Worm (Caenorhabditis elegans) whole organism, midembryonic: ENCODE data around the gene mrpl-35.

Experiments used
- T22C8.4 ChIP-seq: fragments of 200-800 bp; sonication (Bioruptor generic); IDR thresholded peaks from 2 replicates; pipeline ENCODE4 v1.3.6; 2022; ENCODE audit warnings: missing genetic modification characterization, missing compliant biosample characterization
- cog-1 ChIP-seq: sonication (generic microtip); optimal IDR thresholded peaks from 2 replicates; lab custom pipeline; 2016; ENCODE audit warnings: missing genetic modification characterization, missing compliant biosample characterization
- flt-1 ChIP-seq: fragments of 200-800 bp; sonication (Bioruptor generic); IDR thresholded peaks from 2 replicates; pipeline ENCODE4 v1.3.6; 2022; ENCODE audit warnings: missing genetic modification characterization, missing compliant biosample characterization
- klf-2 ChIP-seq: fragments of 200-800 bp; sonication (Bioruptor generic); conservative IDR thresholded peaks from 2 replicates; pipeline ENCODE4 v1.3.6; 2022; ENCODE audit warnings: missing genetic modification reagents, missing genetic modification characterization, missing compliant biosample characterization
- med-1 ChIP-seq: sonication (generic microtip); optimal IDR thresholded peaks from 2 replicates; lab custom pipeline; 2017; ENCODE audit warnings: missing genetic modification characterization, mild to moderate bottlenecking, missing compliant biosample characterization, antibody characterized with exemption, missing genetic modification reagents; ENCODE audit not compliant: insufficient read depth
- ref-1 ChIP-seq: fragments of 200-800 bp; sonication (Bioruptor generic); conservative IDR thresholded peaks from 2 replicates; pipeline ENCODE4 v1.3.6; 2022; ENCODE audit warnings: missing genetic modification reagents, missing genetic modification characterization, missing compliant biosample characterization
- tab-1 ChIP-seq: fragments of 200-800 bp; sonication (Bioruptor generic); IDR thresholded peaks from 2 replicates; pipeline ENCODE4 v1.3.6; 2022; ENCODE audit warnings: missing genetic modification characterization, missing compliant biosample characterization
- ztf-23 ChIP-seq: fragments of 200-800 bp; sonication (Bioruptor generic); IDR thresholded peaks from 2 replicates; pipeline ENCODE4 v1.3.6; 2022; ENCODE audit warnings: missing genetic modification reagents, missing genetic modification characterization, missing compliant biosample characterization
- ztf-29 ChIP-seq: fragments of 200-800 bp; sonication (Bioruptor generic); IDR thresholded peaks from 2 replicates; pipeline ENCODE4 v1.3.6; 2022; ENCODE audit warnings: missing genetic modification reagents, missing genetic modification characterization, missing compliant biosample characterization

The mrpl-35 gene

ce11 chrIII:3476245-3476644 lies 33.8 kb upstream of the mrpl-35 start:
- peak; percentile 66 for TF ChIP-seq cog-1 (tag; lab: Kevin White, UChicago)
- no peak for TF ChIP-seq med-1
- TF ChIP-seq flt-1 (GFP tag; lab: Robert Waterston, UW), result 0 out of 2 replicates have a peak, but pooled peaks have one; percentile 29
- no peak for TF ChIP-seq ztf-23 (GFP tag; lab: Robert Waterston, UW)
- peak; percentile 56; the same call in 1 of the 2 replicates for TF ChIP-seq klf-2 (GFP tag; lab: Robert Waterston, UW)
- TF ChIP-seq ztf-29 (GFP tag; lab: Robert Waterston, UW), result no peak
- no peak for TF ChIP-seq T22C8.4 (GFP tag; lab: Robert Waterston, UW)

ce11 chrIII:3477375-3477774 lies 32.7 kb upstream of the mrpl-35 start:
- TF ChIP-seq klf-2 (GFP tag; lab: Robert Waterston, UW) (no peak), tab-1 (GFP tag; lab: Robert Waterston, UW) (no peak), ztf-23 (GFP tag; lab: Robert Waterston, UW) (no peak), flt-1 (GFP tag; lab: Robert Waterston, UW) (no peak), ref-1 (GFP tag; lab: Robert Waterston, UW) (no peak), ztf-29 (GFP tag; lab: Robert Waterston, UW) (no peak), med-1 (no peak), cog-1 (tag; lab: Kevin White, UChicago) (no peak), T22C8.4 (GFP tag; lab: Robert Waterston, UW) (no peak)

ce11 chrIII:3478795-3479398 lies 31.1 kb upstream of the mrpl-35 start:
- TF ChIP-seq med-1, result no peak
- TF ChIP-seq ref-1 (GFP tag; lab: Robert Waterston, UW), result no peak
- TF ChIP-seq T22C8.4 (GFP tag; lab: Robert Waterston, UW), result no peak
- no peak for TF ChIP-seq tab-1 (GFP tag; lab: Robert Waterston, UW)
- TF ChIP-seq ztf-23 (GFP tag; lab: Robert Waterston, UW), result no peak
- no peak for TF ChIP-seq klf-2 (GFP tag; lab: Robert Waterston, UW)
- TF ChIP-seq cog-1 (tag; lab: Kevin White, UChicago), result no peak
- TF ChIP-seq ztf-29 (GFP tag; lab: Robert Waterston, UW), result no peak
- TF ChIP-seq flt-1 (GFP tag; lab: Robert Waterston, UW), result no peak

ce11 chrIII:3480236-3480635 lies 29.8 kb upstream of the mrpl-35 start:
- TF ChIP-seq ztf-23 (GFP tag; lab: Robert Waterston, UW) (no peak), ref-1 (GFP tag; lab: Robert Waterston, UW) (no peak), flt-1 (GFP tag; lab: Robert Waterston, UW) (no peak), ztf-29 (GFP tag; lab: Robert Waterston, UW) (no peak)

- TF ChIP-seq flt-1 (GFP tag; lab: Robert Waterston, UW) (no peak), ref-1 (GFP tag; lab: Robert Waterston, UW) (no peak), ztf-23 (GFP tag; lab: Robert Waterston, UW) (no peak), med-1 (no peak), tab-1 (GFP tag; lab: Robert Waterston, UW) (no peak)
These were observed 29.1 kb upstream of the mrpl-35 start for ce11 chrIII:3480950-3481349.

ce11 chrIII:3482291-3482690 lies 27.7 kb upstream of the mrpl-35 start, which contains the start of gene C34C12.6:
Gene C34C12.6, plus strand, starts transcription at chrIII:3482591.
- TF ChIP-seq tab-1 (GFP tag; lab: Robert Waterston, UW) (no peak), T22C8.4 (GFP tag; lab: Robert Waterston, UW) (no peak), flt-1 (GFP tag; lab: Robert Waterston, UW) (no peak), ref-1 (GFP tag; lab: Robert Waterston, UW) (no peak), ztf-23 (GFP tag; lab: Robert Waterston, UW) (no peak)

- TF ChIP-seq tab-1 (GFP tag; lab: Robert Waterston, UW), result no peak
- TF ChIP-seq cog-1 (tag; lab: Kevin White, UChicago), result no peak
- no peak for TF ChIP-seq med-1
- TF ChIP-seq ref-1 (GFP tag; lab: Robert Waterston, UW), result no peak
- TF ChIP-seq klf-2 (GFP tag; lab: Robert Waterston, UW), result no peak
- no peak for TF ChIP-seq ztf-23 (GFP tag; lab: Robert Waterston, UW)
- no peak for TF ChIP-seq flt-1 (GFP tag; lab: Robert Waterston, UW)
- TF ChIP-seq T22C8.4 (GFP tag; lab: Robert Waterston, UW), result no peak
- no peak for TF ChIP-seq ztf-29 (GFP tag; lab: Robert Waterston, UW)
These were observed 25.0 kb upstream of the mrpl-35 start for ce11 chrIII:3484995-3485394.

ce11 chrIII:3486055-3486454 lies 24.0 kb upstream of the mrpl-35 start:
- no peak for TF ChIP-seq ztf-23 (GFP tag; lab: Robert Waterston, UW)
- no peak for TF ChIP-seq flt-1 (GFP tag; lab: Robert Waterston, UW)
- TF ChIP-seq ref-1 (GFP tag; lab: Robert Waterston, UW), result no peak
- TF ChIP-seq T22C8.4 (GFP tag; lab: Robert Waterston, UW), result no peak
- TF ChIP-seq ztf-29 (GFP tag; lab: Robert Waterston, UW), result no peak
- TF ChIP-seq cog-1 (tag; lab: Kevin White, UChicago), result no peak
- TF ChIP-seq med-1, result no peak
- no peak for TF ChIP-seq klf-2 (GFP tag; lab: Robert Waterston, UW)
- no peak for TF ChIP-seq tab-1 (GFP tag; lab: Robert Waterston, UW)

- TF ChIP-seq ztf-23 (GFP tag; lab: Robert Waterston, UW), result no peak
- no peak for TF ChIP-seq med-1
- no peak for TF ChIP-seq cog-1 (tag; lab: Kevin White, UChicago)
- TF ChIP-seq T22C8.4 (GFP tag; lab: Robert Waterston, UW), result no peak
- no peak for TF ChIP-seq tab-1 (GFP tag; lab: Robert Waterston, UW)
- TF ChIP-seq ztf-29 (GFP tag; lab: Robert Waterston, UW), result no peak
- TF ChIP-seq ref-1 (GFP tag; lab: Robert Waterston, UW), result no peak
- TF ChIP-seq flt-1 (GFP tag; lab: Robert Waterston, UW), result no peak
- no peak for TF ChIP-seq klf-2 (GFP tag; lab: Robert Waterston, UW)
These were observed 22.9 kb upstream of the mrpl-35 start for ce11 chrIII:3487133-3487532.
